Worm (Caenorhabditis elegans): ENCODE measurements around the gene tbx-34.

The tbx-34 gene

ce11 chrIII:11248897-11249296, 30.8 kb upstream of the tbx-34 start:
- TF ChIP-seq aha-1 (tag), result peak; percentile 66
- TF ChIP-seq dve-1 (tag; optimal IDR thresholded peaks at IDR 0.05; ENCODE audit: insufficient read depth), result no peak
- TF ChIP-seq nhr-10 (tag; optimal IDR thresholded peaks at IDR 0.05), result no peak
- no peak for TF ChIP-seq madf-9 (GFP tag; conservative IDR thresholded peaks at IDR 0.05)
- no peak for TF ChIP-seq saeg-2 (GFP tag; IDR thresholded peaks at IDR 0.05)
- peak in 1 of 2 experiments; percentile 76 for TF ChIP-seq unc-62 (GFP tag; optimal IDR thresholded peaks at IDR 0.05 in 1 of 2)
- TF ChIP-seq unc-62 (tag; optimal IDR thresholded peaks at IDR 0.05), result no peak
- no peak for TF ChIP-seq gei-8 (GFP tag; optimal IDR thresholded peaks at IDR 0.05)
- TF ChIP-seq daf-12 (tag; optimal IDR thresholded peaks at IDR 0.05), result no peak
- TF ChIP-seq unc-39 (tag; optimal IDR thresholded peaks at IDR 0.05), result no peak
- TF ChIP-seq dmd-9 (GFP tag; IDR thresholded peaks at IDR 0.05), result no peak
- TF ChIP-seq ctbp-1 (GFP tag; IDR thresholded peaks at IDR 0.05), result no peak

- peak; percentile 19 for TF ChIP-seq mes-2 (tag; optimal IDR thresholded peaks at IDR 0.05; ENCODE audit: poor library complexity, severe bottlenecking)
- no peak for TF ChIP-seq lin-13 (GFP tag; optimal IDR thresholded peaks at IDR 0.05)
- TF ChIP-seq attf-4 (tag; optimal IDR thresholded peaks at IDR 0.05), result no peak
- TF ChIP-seq ama-1 (optimal IDR thresholded peaks at IDR 0.05), result peak; percentile 49
- no peak for TF ChIP-seq nhr-48 (tag; optimal IDR thresholded peaks at IDR 0.05)
- TF ChIP-seq daf-16 (GFP tag; optimal IDR thresholded peaks at IDR 0.05), result no peak
- TF ChIP-seq daf-16 (tag; optimal IDR thresholded peaks at IDR 0.05), result peak; percentile 2
- TF ChIP-seq aha-1 (tag), result peak; percentile 57
- TF ChIP-seq dmd-9 (GFP tag; IDR thresholded peaks at IDR 0.05), result no peak
- 0 out of 4 replicates have a peak, but pooled peaks of 1 of the 2 experiments have one; percentile 33 for TF ChIP-seq madf-5 (GFP tag; IDR thresholded peaks at IDR 0.05)
- no peak for TF ChIP-seq zip-2 (tag; optimal IDR thresholded peaks at IDR 0.05)
- TF ChIP-seq lin-38 (GFP tag; IDR thresholded peaks at IDR 0.05), result no peak
- TF ChIP-seq dmd-6 (GFP tag; IDR thresholded peaks at IDR 0.05), result no peak
- no peak for TF ChIP-seq ZK546.5 (tag; optimal IDR thresholded peaks at IDR 0.05)
- no peak for TF ChIP-seq ztf-7 (tag; optimal IDR thresholded peaks at IDR 0.05)
These were observed 28.5 kb upstream of the tbx-34 start for ce11 chrIII:11246588-11246987.

ce11 chrIII:11244820-11245219, 26.8 kb upstream of the tbx-34 start, which contains the start of gene rsks-1:
Gene rsks-1 (plus strand): TSS chrIII:11245120.
- no peak for TF ChIP-seq madf-9 (GFP tag; conservative IDR thresholded peaks at IDR 0.05)
- no peak for TF ChIP-seq nhr-102 (tag; optimal IDR thresholded peaks at IDR 0.05)
- no peak for TF ChIP-seq nhr-77 (tag; optimal IDR thresholded peaks at IDR 0.05)
- TF ChIP-seq zfp-2 (tag; optimal IDR thresholded peaks at IDR 0.05), result no peak
- TF ChIP-seq duxl-1 (tag; optimal IDR thresholded peaks at IDR 0.05; ENCODE audit: poor library complexity), result no peak
- TF ChIP-seq mdl-1 (tag; optimal IDR thresholded peaks at IDR 0.05), result no peak
- no peak for TF ChIP-seq daf-19 (GFP tag; conservative IDR thresholded peaks at IDR 0.05)
- TF ChIP-seq unc-62 (GFP tag; optimal IDR thresholded peaks at IDR 0.05 in 1 of 2), result no peak
- no peak for TF ChIP-seq unc-62 (tag; optimal IDR thresholded peaks at IDR 0.05)
- TF ChIP-seq skn-1 (tag; optimal IDR thresholded peaks at IDR 0.05), result no peak
- no peak for TF ChIP-seq dpl-1 (GFP tag; optimal IDR thresholded peaks at IDR 0.05)
- no peak for TF ChIP-seq lin-13 (GFP tag; optimal IDR thresholded peaks at IDR 0.05)
- no peak for TF ChIP-seq daf-8 (GFP tag; IDR thresholded peaks at IDR 0.05)
- no peak for TF ChIP-seq lin-15B (tag; optimal IDR thresholded peaks at IDR 0.05)
- TF ChIP-seq Y105C5A.15 (GFP tag; IDR thresholded peaks at IDR 0.05), result no peak
- TF ChIP-seq pqm-1 (tag; optimal IDR thresholded peaks at IDR 0.05), result no peak
- TF ChIP-seq nhr-41 (GFP tag; IDR thresholded peaks at IDR 0.05), result no peak
- no peak for TF ChIP-seq zip-2 (tag; optimal IDR thresholded peaks at IDR 0.05)
- no peak for TF ChIP-seq mdt-29 (GFP tag; IDR thresholded peaks at IDR 0.05)
- no peak for TF ChIP-seq tra-1 (GFP tag; IDR thresholded peaks at IDR 0.05)
- TF ChIP-seq lin-1 (GFP tag; IDR thresholded peaks at IDR 0.05), result no peak
